Fruit fly (Drosophila melanogaster) whole organism, embryonic: ENCODE measurements around the gene PNPase.
A peak's percentile ranks its signal among the peaks of the same experiment; 100 is the strongest.

Experiments
- Abd-B ChIP-seq: fragments of 200-800 bp; sonication (Bioruptor generic); optimal IDR thresholded peaks from 2 replicates; lab custom pipeline; 2018; ENCODE audit warnings: missing biosample characterization, mild to moderate bottlenecking, missing genetic modification characterization, moderate library complexity
- Asciz ChIP-seq: fragments of 200-800 bp; sonication (Bioruptor generic); optimal IDR thresholded peaks from 2 replicates; lab custom pipeline; 2017; ENCODE audit warnings: missing biosample characterization, mild to moderate bottlenecking, missing genetic modification characterization, missing genetic modification reagents
- Blimp-1 ChIP-seq: fragments of 200-800 bp; sonication (Bioruptor generic); optimal IDR thresholded peaks from 3 replicates; lab custom pipeline; 2018; ENCODE audit warnings: missing biosample characterization, missing genetic modification characterization, mild to moderate bottlenecking, moderate library complexity, missing genetic modification reagents
- BtbVII ChIP-seq: fragments of 200-800 bp; sonication (Bioruptor generic); optimal IDR thresholded peaks from 3 replicates; lab custom pipeline; 2017; ENCODE audit warnings: missing biosample characterization, mild to moderate bottlenecking, missing genetic modification characterization
- CG10147 ChIP-seq: fragments of 200-800 bp; sonication (Bioruptor generic); optimal IDR thresholded peaks from 2 replicates; lab custom pipeline; 2019; ENCODE audit warnings: missing biosample characterization, mild to moderate bottlenecking, missing genetic modification characterization, moderate library complexity
- CG12155 ChIP-seq: fragments of 200-800 bp; sonication (Bioruptor generic); optimal IDR thresholded peaks from 3 replicates; lab custom pipeline; 2016; ENCODE audit warnings: missing biosample characterization, missing genetic modification characterization
- CG12942 ChIP-seq: fragments of 200-800 bp; sonication (Bioruptor generic); optimal IDR thresholded peaks from 3 replicates; lab custom pipeline; 2016; ENCODE audit warnings: missing biosample characterization, missing genetic modification characterization
- CG17361 ChIP-seq: fragments of 200-800 bp; sonication (Bioruptor generic); IDR thresholded peaks from 3 replicates; pipeline ENCODE4 v1.3.6; 2022; ENCODE audit warnings: missing biosample characterization, missing genetic modification characterization
- CG17802 ChIP-seq: fragments of 200-800 bp; sonication (Bioruptor generic); optimal IDR thresholded peaks from 2 replicates; lab custom pipeline; 2018; ENCODE audit warnings: missing biosample characterization, mild to moderate bottlenecking, missing genetic modification characterization, moderate library complexity
- CG18764 ChIP-seq: fragments of 200-800 bp; sonication (Bioruptor generic); optimal IDR thresholded peaks from 3 replicates; lab custom pipeline; 2016; ENCODE audit warnings: missing biosample characterization, missing genetic modification characterization
- CG31441 ChIP-seq: fragments of 200-800 bp; sonication (Bioruptor generic); IDR thresholded peaks from 2 replicates; pipeline ENCODE4 v1.3.6; 2022; ENCODE audit warnings: missing biosample characterization, missing genetic modification characterization
- CG32532 ChIP-seq: fragments of 200-800 bp; sonication (Bioruptor generic); IDR thresholded peaks from 2 replicates; pipeline ENCODE4 v1.3.6; 2022; ENCODE audit warnings: missing biosample characterization, missing genetic modification characterization
- CG42726 ChIP-seq: fragments of 200-800 bp; sonication (Bioruptor generic); IDR thresholded peaks from 2 replicates; pipeline ENCODE4 v1.3.6; 2022; ENCODE audit warnings: missing biosample characterization, missing genetic modification characterization; ENCODE audit not compliant: partially characterized antibody
- CG4424 ChIP-seq: fragments of 200-800 bp; sonication (Bioruptor generic); optimal IDR thresholded peaks from 3 replicates; lab custom pipeline; 2016; ENCODE audit warnings: missing biosample characterization, missing genetic modification characterization
- CG6791 ChIP-seq: fragments of 200-800 bp; sonication (Bioruptor generic); IDR thresholded peaks from 3 replicates; pipeline ENCODE4 v1.3.6; 2022; ENCODE audit warnings: missing biosample characterization, missing genetic modification characterization; ENCODE audit not compliant: partially characterized antibody
- CG7839 ChIP-seq: fragments of 200-800 bp; sonication (Bioruptor generic); optimal IDR thresholded peaks from 3 replicates; lab custom pipeline; 2018; ENCODE audit warnings: missing biosample characterization, mild to moderate bottlenecking, missing genetic modification characterization, moderate library complexity
- CG7963 ChIP-seq: fragments of 200-800 bp; sonication (Bioruptor generic); IDR thresholded peaks from 3 replicates; pipeline ENCODE4 v1.3.6; 2022; ENCODE audit warnings: missing biosample characterization, missing genetic modification characterization; ENCODE audit not compliant: partially characterized antibody
- CHES-1-like ChIP-seq: fragments of 200-800 bp; sonication (Bioruptor generic); optimal IDR thresholded peaks from 2 replicates; lab custom pipeline; 2016; ENCODE audit warnings: missing biosample characterization, missing genetic modification characterization
- Dek ChIP-seq: fragments of 200-800 bp; sonication (Bioruptor generic); optimal IDR thresholded peaks from 3 replicates; lab custom pipeline; 2019; ENCODE audit warnings: missing biosample characterization, mild to moderate bottlenecking, missing genetic modification characterization, moderate library complexity
- H2.0 ChIP-seq: fragments of 200-800 bp; sonication (Bioruptor generic); IDR thresholded peaks from 2 replicates; pipeline ENCODE4 v1.3.6; 2022; ENCODE audit warnings: missing biosample characterization, missing genetic modification characterization
- Hand ChIP-seq: fragments of 200-800 bp; sonication (Bioruptor generic); optimal IDR thresholded peaks from 2 replicates; lab custom pipeline; 2017; ENCODE audit warnings: mild to moderate bottlenecking, missing biosample characterization, missing genetic modification reagents, missing genetic modification characterization
- NC2α ChIP-seq: fragments of 200-800 bp; sonication (Bioruptor generic); optimal IDR thresholded peaks from 2 replicates; lab custom pipeline; 2016; ENCODE audit warnings: missing biosample characterization, missing genetic modification characterization
- Rx ChIP-seq: fragments of 200-800 bp; sonication (Bioruptor generic); IDR thresholded peaks from 2 replicates; pipeline ENCODE4 v1.3.6; 2022; ENCODE audit warnings: missing biosample characterization, missing genetic modification characterization
- Sox102F ChIP-seq: fragments of 200-800 bp; sonication (Bioruptor generic); optimal IDR thresholded peaks from 2 replicates; lab custom pipeline; 2018; ENCODE audit warnings: missing biosample characterization, mild to moderate bottlenecking, missing genetic modification characterization, moderate library complexity
- Sry-β ChIP-seq: fragments of 200-800 bp; sonication (Bioruptor generic); optimal IDR thresholded peaks from 2 replicates; lab custom pipeline; 2018; ENCODE audit warnings: missing biosample characterization, mild to moderate bottlenecking, missing genetic modification characterization, moderate library complexity
- Stat92E ChIP-seq, 3 experiments: fragments of >200 bp in 2 of 3; fragments of 200-800 bp in 1 of 3; sonication (Bioruptor generic) in 1 of 3; optimal IDR thresholded peaks; 2 replicates each; lab custom pipeline; 2017 to 2019; ENCODE audit warnings: missing biosample characterization in 3 of 3, missing genetic modification characterization in 3 of 3, mild to moderate bottlenecking in 1 of 3, moderate library complexity in 1 of 3
- Vsx1 ChIP-seq: fragments of 200-800 bp; sonication (Bioruptor generic); optimal IDR thresholded peaks from 2 replicates; lab custom pipeline; 2017; ENCODE audit warnings: missing biosample characterization, mild to moderate bottlenecking, missing genetic modification characterization, missing genetic modification reagents
- ara ChIP-seq: fragments of 200-800 bp; sonication (Bioruptor generic); IDR thresholded peaks from 2 replicates; pipeline ENCODE4 v1.3.6; 2022; ENCODE audit warnings: missing biosample characterization, missing genetic modification characterization
- ato ChIP-seq: fragments of 200-800 bp; sonication (Bioruptor generic); IDR thresholded peaks from 2 replicates; pipeline ENCODE4 v1.3.6; 2022; ENCODE audit warnings: missing biosample characterization, missing genetic modification characterization; ENCODE audit not compliant: partially characterized antibody
- az2 ChIP-seq: fragments of 200-800 bp; sonication (Bioruptor generic); optimal IDR thresholded peaks from 3 replicates; lab custom pipeline; 2016; ENCODE audit warnings: missing biosample characterization, missing genetic modification characterization
- caup ChIP-seq: fragments of 200-800 bp; sonication (Bioruptor generic); optimal IDR thresholded peaks from 3 replicates; lab custom pipeline; 2017; ENCODE audit warnings: missing biosample characterization, mild to moderate bottlenecking, missing genetic modification characterization, moderate library complexity; ENCODE audit not compliant: severe bottlenecking
- chinmo ChIP-seq: fragments of 200-800 bp; sonication (Bioruptor generic); IDR thresholded peaks from 4 replicates; pipeline ENCODE4 v1.3.6; 2022; ENCODE audit warnings: missing biosample characterization, missing genetic modification characterization; ENCODE audit not compliant: partially characterized antibody
- eve ChIP-seq, 2 experiments: fragments of >200 bp; optimal IDR thresholded peaks; 2 replicates each; lab custom pipeline; 2017; ENCODE audit warnings: missing biosample characterization in 2 of 2, missing genetic modification characterization in 2 of 2
- hbn ChIP-seq: fragments of 200-800 bp; sonication (Bioruptor generic); IDR thresholded peaks from 2 replicates; pipeline ENCODE4 v1.3.6; 2022; ENCODE audit warnings: missing biosample characterization, missing genetic modification characterization; ENCODE audit not compliant: partially characterized antibody
- hth ChIP-seq: fragments of >200 bp; optimal IDR thresholded peaks from 2 replicates; lab custom pipeline; 2017; ENCODE audit warnings: inconsistent platforms
- insv ChIP-seq, 2 experiments: fragments of 200-800 bp; sonication (Bioruptor generic); optimal IDR thresholded peaks; 3 replicates each; lab custom pipeline; 2016 to 2018; ENCODE audit warnings: missing biosample characterization in 2 of 2, missing genetic modification characterization in 2 of 2
- jing ChIP-seq: fragments of 200-800 bp; sonication (Bioruptor generic); optimal IDR thresholded peaks from 2 replicates; lab custom pipeline; 2018; ENCODE audit warnings: missing biosample characterization, mild to moderate bottlenecking, missing genetic modification characterization
- jumu ChIP-seq: fragments of 200-800 bp; sonication (Bioruptor generic); optimal IDR thresholded peaks from 3 replicates; lab custom pipeline; 2016; ENCODE audit warnings: missing biosample characterization, missing genetic modification characterization
- mam ChIP-seq: fragments of 200-800 bp; sonication (Bioruptor generic); optimal IDR thresholded peaks from 3 replicates; lab custom pipeline; 2016; ENCODE audit warnings: missing biosample characterization, missing genetic modification characterization
- nau ChIP-seq: fragments of 200-800 bp; sonication (Bioruptor generic); optimal IDR thresholded peaks from 3 replicates; lab custom pipeline; 2017; ENCODE audit warnings: missing biosample characterization, mild to moderate bottlenecking, missing genetic modification characterization, missing genetic modification reagents
- prd ChIP-seq, 3 experiments: fragments of >200 bp in 2 of 3; fragments of 200-800 bp in 1 of 3; sonication (Bioruptor generic) in 1 of 3; optimal IDR thresholded peaks in 2 of 3; IDR thresholded peaks in 1 of 3; 2 replicates in 2 of 3; 3 replicates in 1 of 3; pipeline versions ENCODE4 v1.3.6 to Lab custom; 2017 to 2022; ENCODE audit warnings: missing biosample characterization in 1 of 3, missing genetic modification characterization in 1 of 3
- repo ChIP-seq: fragments of 200-800 bp; sonication (Bioruptor generic); optimal IDR thresholded peaks from 2 replicates; lab custom pipeline; 2016; ENCODE audit warnings: missing biosample characterization, missing genetic modification characterization
- scrt ChIP-seq: fragments of 200-800 bp; sonication (Bioruptor generic); optimal IDR thresholded peaks from 2 replicates; lab custom pipeline; 2018; ENCODE audit warnings: missing biosample characterization, mild to moderate bottlenecking, missing genetic modification characterization, moderate library complexity
- sd ChIP-seq: fragments of 200-800 bp; sonication (Bioruptor generic); optimal IDR thresholded peaks from 3 replicates; lab custom pipeline; 2018; ENCODE audit warnings: missing biosample characterization, mild to moderate bottlenecking, missing genetic modification characterization, moderate library complexity
- shn ChIP-seq: fragments of 200-800 bp; sonication (Bioruptor generic); optimal IDR thresholded peaks from 3 replicates; lab custom pipeline; 2016; ENCODE audit warnings: missing biosample characterization, missing genetic modification characterization
- slp2 ChIP-seq: fragments of 200-800 bp; sonication (Bioruptor generic); optimal IDR thresholded peaks from 2 replicates; lab custom pipeline; 2016; ENCODE audit warnings: missing biosample characterization, missing genetic modification characterization
- stc ChIP-seq: fragments of 200-800 bp; sonication (Bioruptor generic); IDR thresholded peaks from 2 replicates; pipeline ENCODE4 v1.3.6; 2022; ENCODE audit warnings: missing biosample characterization, missing genetic modification characterization
- zfh2 ChIP-seq: fragments of 200-800 bp; sonication (Bioruptor generic); optimal IDR thresholded peaks from 2 replicates; lab custom pipeline; 2016; ENCODE audit warnings: missing biosample characterization, missing genetic modification characterization

Gene PNPase

dm6 chr3R:31381216-31381688 is 24.0 kb downstream of the PNPase start (continued):
- TF ChIP-seq repo (GFP tag; lab: Kevin White, UChicago) (no peak), CG17361 (GFP tag; lab: Robert Waterston, UW) (0 out of 3 replicates have a peak, but pooled peaks have one; percentile 9), zfh2 (GFP tag; lab: Kevin White, UChicago) (peak; percentile 60), CG31441 (GFP tag; lab: Robert Waterston, UW) (peak; percentile 45; the same call in 1 of the 2 replicates), Sox102F (GFP tag; lab: Kevin White, UChicago) (peak; percentile 56), CG7963 (GFP tag; lab: Robert Waterston, UW) (no peak; the same call in 2 of the 3 replicates), CG17802 (peak; percentile 2), jumu (GFP tag; lab: Kevin White, UChicago) (peak; percentile 31), CG42726 (0 out of 2 replicates have a peak, but pooled peaks have one; percentile 69), ara (GFP tag; lab: Robert Waterston, UW) (0 out of 2 replicates have a peak, but pooled peaks have one; percentile 34), Rx (GFP tag; lab: Robert Waterston, UW) (peak; percentile 36; the same call in 1 of the 2 replicates), Sry-β (GFP tag; lab: Kevin White, UChicago) (no peak), CG6791 (GFP tag; lab: Robert Waterston, UW) (no peak), sd (tag; lab: Kevin White, UChicago) (peak; percentile 58), mam (GFP tag; lab: Kevin White, UChicago) (peak; percentile 62), Vsx1 (no peak), Asciz (GFP tag; lab: Kevin White, UChicago) (peak; percentile 14), BtbVII (GFP tag; lab: Kevin White, UChicago) (no peak), CHES-1-like (GFP tag; lab: Kevin White, UChicago) (peak; percentile 60), CG18764 (GFP tag; lab: Kevin White, UChicago) (no peak), CG10147 (GFP tag; lab: Kevin White, UChicago) (no peak), Stat92E (GFP tag; optimal IDR thresholded peaks at IDR 0.05; lab: Kevin White, UChicago) (no peak), CG7839 (peak; percentile 52), Abd-B (peak; percentile 19), H2.0 (GFP tag; lab: Robert Waterston, UW) (peak; percentile 61), CG12155 (GFP tag; lab: Kevin White, UChicago) (peak; percentile 29), Hand (GFP tag; lab: Kevin White, UChicago) (peak; percentile 7), ato (GFP tag; lab: Robert Waterston, UW) (no peak), caup (GFP tag; lab: Kevin White, UChicago) (peak; percentile 40), Dek (peak; percentile 61), insv (GFP tag; optimal IDR thresholded peaks at IDR 0.05; lab: Kevin White, UChicago) (peak in 1 of 2 experiments; percentile 8), hbn (GFP tag; lab: Robert Waterston, UW) (no peak), hth (no peak), CG4424 (GFP tag; lab: Kevin White, UChicago) (no peak), CG32532 (GFP tag; lab: Robert Waterston, UW) (peak; percentile 78), shn (GFP tag; lab: Kevin White, UChicago) (peak; percentile 60), Blimp-1 (GFP tag; lab: Kevin White, UChicago) (peak; percentile 31), stc (GFP tag; lab: Robert Waterston, UW) (peak; percentile 55; the same call in 1 of the 2 replicates), CG12942 (no peak), az2 (GFP tag; lab: Kevin White, UChicago) (peak; percentile 22), jing (no peak), NC2α (peak; percentile 44), prd (optimal IDR thresholded peaks at IDR 0.05; lab: Kevin White, UChicago) (no peak), prd (GFP tag; IDR thresholded peaks at IDR 0.05; lab: Robert Waterston, UW) (peak; percentile 54), nau (GFP tag; lab: Kevin White, UChicago) (no peak), chinmo (GFP tag; lab: Robert Waterston, UW) (no peak), scrt (GFP tag; lab: Kevin White, UChicago) (no peak), eve (GFP tag; optimal IDR thresholded peaks at IDR 0.05; lab: Kevin White, UChicago) (no peak), slp2 (peak; percentile 42)
